Worm (Caenorhabditis elegans) whole organism, midembryonic: ENCODE results near the gene Y42G9A.2.

Experiments
- cog-1 ChIP-seq: sonication (generic microtip); optimal IDR thresholded peaks from 2 replicates; lab custom pipeline; 2016; ENCODE audit warnings: missing genetic modification characterization, missing compliant biosample characterization
- flt-1 ChIP-seq: fragments of 200-800 bp; sonication (Bioruptor generic); IDR thresholded peaks from 2 replicates; pipeline ENCODE4 v1.3.6; 2022; ENCODE audit warnings: missing genetic modification characterization, missing compliant biosample characterization
- ref-1 ChIP-seq: fragments of 200-800 bp; sonication (Bioruptor generic); conservative IDR thresholded peaks from 2 replicates; pipeline ENCODE4 v1.3.6; 2022; ENCODE audit warnings: missing genetic modification reagents, missing genetic modification characterization, missing compliant biosample characterization

DNA sequence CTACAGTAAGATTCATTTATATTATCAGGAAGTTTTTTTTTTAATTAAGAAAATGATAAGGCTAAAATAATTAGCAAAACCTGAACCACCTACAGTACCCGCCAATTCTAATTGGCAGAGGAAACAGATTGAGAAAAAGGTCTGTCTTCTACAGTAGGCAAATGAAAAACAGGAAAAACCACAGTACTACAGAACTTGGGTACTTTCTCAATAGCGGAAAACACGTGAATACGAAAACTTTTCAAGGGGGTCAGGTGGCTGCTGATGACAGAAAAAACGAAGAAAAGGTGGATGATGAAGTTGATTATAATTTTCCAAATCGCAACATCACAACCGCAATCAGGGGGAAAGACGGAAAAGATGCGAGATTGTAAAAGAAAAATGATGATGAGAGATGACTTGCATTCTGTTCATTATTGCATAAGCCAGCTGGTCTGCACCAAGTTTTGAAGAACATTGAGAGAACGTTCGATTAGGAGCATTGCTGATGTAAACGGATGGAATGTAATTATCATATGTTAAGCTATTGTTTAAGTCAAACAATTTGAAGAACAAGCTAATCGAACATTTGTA lies 3.5 kb upstream of the Y42G9A.2 start:
- TF ChIP-seq ref-1 (GFP tag; lab: Robert Waterston, UW): no peak
- TF ChIP-seq flt-1 (GFP tag; lab: Robert Waterston, UW): no peak
- no peak for TF ChIP-seq cog-1
